Worm (Caenorhabditis elegans): ENCODE results near the gene max-1.

max-1 gene

ce11 chrV:13081197-13081747 lies 38.7 kb downstream of the max-1 start (continued):
- TF ChIP-seq ZK337.2 (GFP tag; IDR thresholded peaks at IDR 0.05) (no peak), F37D6.2 (tag; optimal IDR thresholded peaks at IDR 0.05) (no peak), dmd-6 (GFP tag; IDR thresholded peaks at IDR 0.05) (peak; percentile 86), ceh-82 (tag; optimal IDR thresholded peaks at IDR 0.05) (no peak), D1046.2 (GFP tag; IDR thresholded peaks at IDR 0.05) (no peak), dve-1 (tag; optimal IDR thresholded peaks at IDR 0.05; ENCODE audit: insufficient read depth) (peak; percentile 94), dpl-1 (GFP tag; optimal IDR thresholded peaks at IDR 0.05) (peak; percentile 27), ceh-62 (tag; optimal IDR thresholded peaks at IDR 0.05) (no peak), egl-43 (GFP tag; IDR thresholded peaks at IDR 0.05) (no peak), gei-8 (GFP tag; optimal IDR thresholded peaks at IDR 0.05) (peak; percentile 79), F26F4.8 (GFP tag; conservative IDR thresholded peaks at IDR 0.05) (no peak)

DNA sequence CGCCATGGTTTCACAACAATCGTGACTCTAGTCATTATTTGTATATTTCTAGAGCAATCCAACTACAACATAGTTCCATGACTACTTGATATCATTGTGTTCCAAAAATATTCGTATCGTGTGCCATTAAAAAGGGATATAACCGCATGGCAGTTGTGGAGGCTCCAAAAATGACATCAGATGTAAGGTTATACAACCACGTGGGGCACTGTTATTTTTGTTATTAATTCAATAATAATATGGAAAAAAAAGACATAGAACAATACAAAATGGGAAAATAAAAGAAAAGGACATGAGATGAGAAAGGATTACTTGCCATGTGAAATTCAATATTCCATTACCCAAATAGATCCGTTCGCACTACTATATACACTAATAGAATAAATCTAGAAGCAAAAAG lies 44.6 kb downstream of the max-1 start:
- TF ChIP-seq unc-62 (GFP tag; optimal IDR thresholded peaks at IDR 0.05 in 1 of 2) (peak in 1 of 2 experiments; percentile 14), unc-62 (tag; optimal IDR thresholded peaks at IDR 0.05) (no peak), lin-29 (GFP tag; IDR thresholded peaks at IDR 0.05) (no peak)

DNA sequence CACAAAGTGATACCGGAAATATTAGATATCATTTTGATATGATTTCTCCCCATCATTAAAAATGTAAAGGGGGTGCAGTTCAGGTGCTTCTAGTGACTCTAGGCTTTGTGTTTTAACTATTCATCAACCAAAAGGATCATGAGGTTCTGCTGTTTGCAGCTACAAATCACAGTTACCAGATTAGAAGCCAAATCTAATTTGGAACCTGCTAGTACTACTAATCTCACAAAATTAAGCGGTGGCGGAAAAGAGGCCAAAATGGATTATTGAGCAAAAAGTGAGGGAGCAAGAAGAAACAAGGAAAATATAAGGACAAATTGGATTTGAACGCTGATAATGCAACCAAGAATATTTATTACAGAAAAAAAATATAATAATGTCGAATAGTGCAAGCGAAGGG lies 45.9 kb downstream of the max-1 start:
- TF ChIP-seq madf-9 (GFP tag; conservative IDR thresholded peaks at IDR 0.05) = no peak
- TF ChIP-seq egl-43 (GFP tag; IDR thresholded peaks at IDR 0.05) = no peak
- no peak for TF ChIP-seq pqm-1 (tag; optimal IDR thresholded peaks at IDR 0.05)
- TF ChIP-seq ztf-7 (tag; optimal IDR thresholded peaks at IDR 0.05) = no peak
- no peak for TF ChIP-seq mep-1 (tag; optimal IDR thresholded peaks at IDR 0.05)
- TF ChIP-seq nhr-41 (GFP tag; IDR thresholded peaks at IDR 0.05) = no peak
- no peak for TF ChIP-seq Y105C5A.15 (GFP tag; IDR thresholded peaks at IDR 0.05)
- TF ChIP-seq unc-39 (tag; optimal IDR thresholded peaks at IDR 0.05) = no peak
- TF ChIP-seq ZK546.5 (tag; optimal IDR thresholded peaks at IDR 0.05) = no peak
- no peak for TF ChIP-seq attf-4 (tag; optimal IDR thresholded peaks at IDR 0.05)
- no peak for TF ChIP-seq mxl-2 (GFP tag; conservative IDR thresholded peaks at IDR 0.05)

ce11 chrV:13073145-13073544 lies 46.9 kb downstream of the max-1 start:
- no peak for TF ChIP-seq gei-8 (GFP tag; optimal IDR thresholded peaks at IDR 0.05)
- no peak for TF ChIP-seq lsy-2 (tag; optimal IDR thresholded peaks at IDR 0.05)
- TF ChIP-seq ceh-20 (GFP tag; IDR thresholded peaks at IDR 0.05) = no peak
- no peak for TF ChIP-seq spr-3 (GFP tag; optimal IDR thresholded peaks at IDR 0.05)
- TF ChIP-seq lir-3 (tag; optimal IDR thresholded peaks at IDR 0.05) = no peak
- no peak for TF ChIP-seq T20F7.1 (GFP tag; optimal IDR thresholded peaks at IDR 0.05)
- TF ChIP-seq nhr-11 (tag; optimal IDR thresholded peaks at IDR 0.05) = no peak
- TF ChIP-seq dmd-6 (GFP tag; IDR thresholded peaks at IDR 0.05) = no peak
- TF ChIP-seq nhr-237 (tag; optimal IDR thresholded peaks at IDR 0.05) = no peak
- no peak for TF ChIP-seq dpl-1 (GFP tag; optimal IDR thresholded peaks at IDR 0.05)
- no peak for TF ChIP-seq saeg-2 (GFP tag; IDR thresholded peaks at IDR 0.05)
- TF ChIP-seq R02D3.7 (tag; optimal IDR thresholded peaks at IDR 0.05) = no peak
- no peak for TF ChIP-seq nhr-77 (tag; optimal IDR thresholded peaks at IDR 0.05)
- no peak for TF ChIP-seq lin-38 (GFP tag; IDR thresholded peaks at IDR 0.05)
- TF ChIP-seq tra-1 (GFP tag; IDR thresholded peaks at IDR 0.05) = no peak
- no peak for TF ChIP-seq tag-97 (GFP tag; IDR thresholded peaks at IDR 0.05)
- TF ChIP-seq nhr-28 (tag; optimal IDR thresholded peaks at IDR 0.05) = no peak
- no peak for TF ChIP-seq egl-27 (tag; optimal IDR thresholded peaks at IDR 0.05)
